Fruit fly (Drosophila melanogaster) whole organism, embryonic: Measurements from ENCODE around the gene His3.3B.

Experiments
- CG1024 ChIP-seq: fragments of 200-800 bp; sonication (Bioruptor generic); IDR thresholded peaks from 2 replicates; pipeline ENCODE4 v1.3.6; 2022; ENCODE audit warnings: missing biosample characterization, missing genetic modification characterization
- CG10321 ChIP-seq: fragments of 200-800 bp; sonication (Bioruptor generic); IDR thresholded peaks from 2 replicates; pipeline ENCODE4 v1.3.6; 2022; ENCODE audit warnings: missing biosample characterization, missing genetic modification characterization
- CG10431 ChIP-seq: fragments of 200-800 bp; sonication (Bioruptor generic); optimal IDR thresholded peaks from 3 replicates; lab custom pipeline; 2018; ENCODE audit warnings: missing biosample characterization, mild to moderate bottlenecking, missing genetic modification characterization
- CG11560 ChIP-seq: fragments of 200-800 bp; sonication (Bioruptor generic); IDR thresholded peaks from 3 replicates; pipeline ENCODE4 v1.3.6; 2022; ENCODE audit warnings: missing biosample characterization, missing genetic modification characterization
- CG12104 ChIP-seq: fragments of 200-800 bp; sonication (Bioruptor generic); optimal IDR thresholded peaks from 3 replicates; lab custom pipeline; 2016; ENCODE audit warnings: missing biosample characterization, missing genetic modification characterization
- CG12391 ChIP-seq: fragments of 200-800 bp; sonication (Bioruptor generic); optimal IDR thresholded peaks from 3 replicates; lab custom pipeline; 2018; ENCODE audit warnings: missing biosample characterization, mild to moderate bottlenecking, missing genetic modification characterization, moderate library complexity
- CG12769 ChIP-seq: fragments of 200-800 bp; sonication (Bioruptor generic); optimal IDR thresholded peaks from 2 replicates; lab custom pipeline; 2019; ENCODE audit warnings: missing biosample characterization, mild to moderate bottlenecking, missing genetic modification characterization, moderate library complexity
- CG12942 ChIP-seq: fragments of 200-800 bp; sonication (Bioruptor generic); optimal IDR thresholded peaks from 3 replicates; lab custom pipeline; 2016; ENCODE audit warnings: missing biosample characterization, missing genetic modification characterization
- CG13123 ChIP-seq: fragments of 200-800 bp; sonication (Bioruptor generic); optimal IDR thresholded peaks from 2 replicates; lab custom pipeline; 2016; ENCODE audit warnings: missing biosample characterization, missing genetic modification characterization
- CG13296 ChIP-seq: fragments of 200-800 bp; sonication (Bioruptor generic); optimal IDR thresholded peaks from 3 replicates; lab custom pipeline; 2018; ENCODE audit warnings: missing biosample characterization, mild to moderate bottlenecking, missing genetic modification characterization
- CG1602 ChIP-seq: fragments of 200-800 bp; sonication (Bioruptor generic); optimal IDR thresholded peaks from 3 replicates; lab custom pipeline; 2016; ENCODE audit warnings: missing biosample characterization, missing genetic modification characterization
- CG16779 ChIP-seq: fragments of 200-800 bp; sonication (Bioruptor generic); IDR thresholded peaks from 2 replicates; pipeline ENCODE4 v1.3.6; 2022; ENCODE audit warnings: missing biosample characterization, missing genetic modification characterization
- CG17912 ChIP-seq: fragments of 200-800 bp; sonication (Bioruptor generic); optimal IDR thresholded peaks from 2 replicates; lab custom pipeline; 2018; ENCODE audit warnings: missing biosample characterization, mild to moderate bottlenecking, missing genetic modification characterization
- CG18619 ChIP-seq: fragments of 200-800 bp; sonication (Bioruptor generic); optimal IDR thresholded peaks from 3 replicates; lab custom pipeline; 2017; ENCODE audit warnings: missing biosample characterization, mild to moderate bottlenecking, missing genetic modification characterization
- CG2116 ChIP-seq: fragments of 200-800 bp; sonication (Bioruptor generic); optimal IDR thresholded peaks from 3 replicates; lab custom pipeline; 2018; ENCODE audit warnings: missing biosample characterization, mild to moderate bottlenecking, missing genetic modification characterization
- CG2712 ChIP-seq: fragments of 200-800 bp; optimal IDR thresholded peaks from 3 replicates; lab custom pipeline; 2019; ENCODE audit warnings: missing biosample characterization, mild to moderate bottlenecking, missing genetic modification characterization, moderate library complexity
- CG2875 ChIP-seq: fragments of 200-800 bp; sonication (Bioruptor generic); optimal IDR thresholded peaks from 2 replicates; lab custom pipeline; 2017; ENCODE audit warnings: missing biosample characterization, mild to moderate bottlenecking, missing genetic modification characterization, missing genetic modification reagents
- CG3995 ChIP-seq: fragments of 200-800 bp; sonication (Bioruptor generic); optimal IDR thresholded peaks from 3 replicates; lab custom pipeline; 2016; ENCODE audit warnings: missing biosample characterization, missing genetic modification characterization
- CG4617 ChIP-seq: fragments of 200-800 bp; sonication (Bioruptor generic); optimal IDR thresholded peaks from 3 replicates; lab custom pipeline; 2016; ENCODE audit warnings: missing biosample characterization, missing genetic modification characterization, borderline replicate concordance
- CG6654 ChIP-seq: fragments of 200-800 bp; sonication (Bioruptor generic); optimal IDR thresholded peaks from 2 replicates; lab custom pipeline; 2017; ENCODE audit warnings: missing biosample characterization, mild to moderate bottlenecking, missing genetic modification characterization
- CG6689 ChIP-seq: fragments of 200-800 bp; sonication (Bioruptor generic); IDR thresholded peaks from 2 replicates; pipeline ENCODE4 v1.3.6; 2022; ENCODE audit warnings: missing biosample characterization, missing genetic modification characterization
- CG6854 ChIP-seq: fragments of 200-800 bp; sonication (Bioruptor generic); optimal IDR thresholded peaks from 3 replicates; lab custom pipeline; 2017; ENCODE audit warnings: missing biosample characterization, mild to moderate bottlenecking, missing genetic modification characterization
- CG9797 ChIP-seq: fragments of 200-800 bp; sonication (Bioruptor generic); optimal IDR thresholded peaks from 3 replicates; lab custom pipeline; 2018; ENCODE audit warnings: missing biosample characterization, mild to moderate bottlenecking, missing genetic modification characterization
- CkIIα-i1 ChIP-seq: fragments of 200-800 bp; sonication (Bioruptor generic); IDR thresholded peaks from 2 replicates; pipeline ENCODE4 v1.3.6; 2022; ENCODE audit warnings: missing biosample characterization, missing genetic modification characterization
- Dip3 ChIP-seq: fragments of 200-800 bp; sonication (Bioruptor generic); optimal IDR thresholded peaks from 3 replicates; lab custom pipeline; 2016; ENCODE audit warnings: missing biosample characterization, missing genetic modification characterization
- Fer1 ChIP-seq: fragments of 200-800 bp; sonication (Bioruptor generic); optimal IDR thresholded peaks from 2 replicates; lab custom pipeline; 2017; ENCODE audit warnings: missing biosample characterization, mild to moderate bottlenecking, missing genetic modification characterization
- H15 ChIP-seq: fragments of 200-800 bp; sonication (Bioruptor generic); IDR thresholded peaks from 3 replicates; pipeline ENCODE4 v1.3.6; 2022; ENCODE audit warnings: missing biosample characterization, missing genetic modification characterization
- H2.0 ChIP-seq: fragments of 200-800 bp; sonication (Bioruptor generic); IDR thresholded peaks from 2 replicates; pipeline ENCODE4 v1.3.6; 2022; ENCODE audit warnings: missing biosample characterization, missing genetic modification characterization
- Hmx ChIP-seq: fragments of 200-800 bp; sonication (Bioruptor generic); optimal IDR thresholded peaks from 2 replicates; lab custom pipeline; 2016; ENCODE audit warnings: missing biosample characterization, missing genetic modification characterization
- Hr51 ChIP-seq, 2 experiments: fragments of 200-800 bp; sonication (Bioruptor generic); optimal IDR thresholded peaks; 2 replicates in 1 of 2; 3 replicates in 1 of 2; lab custom pipeline; 2016 to 2018; ENCODE audit warnings: missing biosample characterization in 2 of 2, missing genetic modification characterization in 2 of 2, mild to moderate bottlenecking in 1 of 2, moderate library complexity in 1 of 2
- Mrtf ChIP-seq: fragments of 200-800 bp; sonication (Bioruptor generic); IDR thresholded peaks from 3 replicates; pipeline ENCODE4 v1.3.6; 2022; ENCODE audit warnings: missing biosample characterization, missing genetic modification characterization
- Neu2 ChIP-seq: fragments of 200-800 bp; sonication (Bioruptor generic); optimal IDR thresholded peaks from 3 replicates; lab custom pipeline; 2016; ENCODE audit warnings: missing biosample characterization, missing genetic modification characterization, borderline replicate concordance
- Nf-YA ChIP-seq: fragments of 200-800 bp; sonication (Bioruptor generic); IDR thresholded peaks from 2 replicates; pipeline ENCODE4 v1.3.6; 2022; ENCODE audit warnings: missing biosample characterization, missing genetic modification characterization
- Pdp1 ChIP-seq, 2 experiments: fragments of 200-800 bp; sonication (Bioruptor generic); optimal IDR thresholded peaks; 3 replicates each; lab custom pipeline; 2016; ENCODE audit warnings: missing biosample characterization in 2 of 2, missing genetic modification characterization in 2 of 2, mild to moderate bottlenecking in 1 of 2, moderate library complexity in 1 of 2
- Scr ChIP-seq: fragments of 200-800 bp; sonication (Bioruptor generic); IDR thresholded peaks from 2 replicates; pipeline ENCODE4 v1.3.6; 2022; ENCODE audit warnings: missing biosample characterization, missing genetic modification characterization; ENCODE audit not compliant: partially characterized antibody
- Sry-β ChIP-seq: fragments of 200-800 bp; sonication (Bioruptor generic); optimal IDR thresholded peaks from 2 replicates; lab custom pipeline; 2018; ENCODE audit warnings: missing biosample characterization, mild to moderate bottlenecking, missing genetic modification characterization, moderate library complexity
- Sry-δ ChIP-seq: fragments of 200-800 bp; sonication (Bioruptor generic); optimal IDR thresholded peaks from 2 replicates; lab custom pipeline; 2016; ENCODE audit warnings: missing biosample characterization, missing genetic modification characterization
- Xrp1 ChIP-seq: fragments of 200-800 bp; sonication (Bioruptor generic); IDR thresholded peaks from 2 replicates; pipeline ENCODE4 v1.3.6; 2022; ENCODE audit warnings: missing biosample characterization, missing genetic modification characterization
- ci ChIP-seq: fragments of 200-800 bp; sonication (Bioruptor generic); IDR thresholded peaks from 3 replicates; pipeline ENCODE4 v1.3.6; 2022; ENCODE audit warnings: missing biosample characterization, missing genetic modification characterization
- ems ChIP-seq: fragments of 200-800 bp; sonication (Bioruptor generic); optimal IDR thresholded peaks from 3 replicates; lab custom pipeline; 2016; ENCODE audit warnings: missing biosample characterization, missing genetic modification characterization
- en ChIP-seq: fragments of 200-800 bp; sonication (Bioruptor generic); optimal IDR thresholded peaks from 2 replicates; lab custom pipeline; 2016; ENCODE audit warnings: missing biosample characterization, missing genetic modification characterization
- insv ChIP-seq, 2 experiments: fragments of 200-800 bp; sonication (Bioruptor generic); optimal IDR thresholded peaks; 3 replicates each; lab custom pipeline; 2016 to 2018; ENCODE audit warnings: missing biosample characterization in 2 of 2, missing genetic modification characterization in 2 of 2
- ken ChIP-seq: fragments of 200-800 bp; sonication (Bioruptor generic); IDR thresholded peaks from 3 replicates; pipeline ENCODE4 v1.3.6; 2022; ENCODE audit warnings: missing biosample characterization, missing genetic modification characterization
- otp ChIP-seq: fragments of 200-800 bp; sonication (Bioruptor generic); IDR thresholded peaks from 3 replicates; pipeline ENCODE4, ENCODE4 v1.3.6; 2022; ENCODE audit warnings: missing biosample characterization, missing genetic modification characterization
- pb ChIP-seq: fragments of 200-800 bp; sonication (Bioruptor generic); optimal IDR thresholded peaks from 3 replicates; lab custom pipeline; 2016; ENCODE audit warnings: missing biosample characterization, missing genetic modification characterization
- row ChIP-seq: fragments of 200-800 bp; sonication (Bioruptor generic); IDR thresholded peaks from 3 replicates; pipeline ENCODE4 v1.3.6; 2022; ENCODE audit warnings: missing biosample characterization, missing genetic modification characterization
- run ChIP-seq: fragments of 200-800 bp; sonication (Bioruptor generic); optimal IDR thresholded peaks from 3 replicates; lab custom pipeline; 2018; ENCODE audit warnings: missing biosample characterization, mild to moderate bottlenecking, missing genetic modification characterization
- sd ChIP-seq: fragments of 200-800 bp; sonication (Bioruptor generic); optimal IDR thresholded peaks from 3 replicates; lab custom pipeline; 2018; ENCODE audit warnings: missing biosample characterization, mild to moderate bottlenecking, missing genetic modification characterization, moderate library complexity
- sens-2 ChIP-seq: fragments of 200-800 bp; sonication (Bioruptor generic); IDR thresholded peaks from 2 replicates; pipeline ENCODE4 v1.3.6; 2022; ENCODE audit warnings: missing biosample characterization, missing genetic modification characterization
- sqz ChIP-seq: fragments of 200-800 bp; sonication (Bioruptor generic); optimal IDR thresholded peaks from 3 replicates; lab custom pipeline; 2018; ENCODE audit warnings: missing biosample characterization, mild to moderate bottlenecking, missing genetic modification characterization
- trem ChIP-seq: fragments of 200-800 bp; optimal IDR thresholded peaks from 3 replicates; lab custom pipeline; 2019; ENCODE audit warnings: missing biosample characterization, mild to moderate bottlenecking, missing genetic modification characterization, moderate library complexity
- wor ChIP-seq: fragments of 200-800 bp; sonication (Bioruptor generic); IDR thresholded peaks from 2 replicates; pipeline ENCODE4 v1.3.6; 2022; ENCODE audit warnings: missing biosample characterization, missing genetic modification characterization
- zen2 ChIP-seq: fragments of 200-800 bp; sonication (Bioruptor generic); IDR thresholded peaks from 3 replicates; pipeline ENCODE4 v1.3.6; 2022; ENCODE audit warnings: missing biosample characterization, missing genetic modification characterization; ENCODE audit not compliant: partially characterized antibody

His3.3B gene

DNA sequence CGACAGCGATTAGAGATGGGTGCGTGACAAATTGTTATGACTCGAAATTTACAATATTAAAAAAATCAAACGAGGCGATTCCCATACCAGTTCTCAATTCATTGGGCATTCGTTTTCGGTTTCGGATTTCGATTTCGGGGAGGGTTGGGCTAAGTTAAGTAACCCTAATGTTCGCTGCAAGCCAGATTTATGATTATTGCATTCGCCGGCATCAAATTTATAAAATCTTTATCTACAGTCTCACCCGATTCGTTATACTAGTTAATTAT is 28.5 kb downstream of the His3.3B start (continued):
- TF ChIP-seq H2.0 (GFP tag; lab: Robert Waterston, UW) (no peak), CG13123 (GFP tag; lab: Kevin White, UChicago) (no peak), zen2 (GFP tag; lab: Robert Waterston, UW) (no peak), CG12391 (tag; lab: Kevin White, UChicago) (no peak), ems (GFP tag; lab: Kevin White, UChicago) (no peak), Scr (GFP tag; lab: Robert Waterston, UW) (0 out of 2 replicates have a peak, but pooled peaks have one; percentile 38), CG6689 (GFP tag; lab: Robert Waterston, UW) (no peak), CG12104 (GFP tag; lab: Kevin White, UChicago) (no peak), Fer1 (GFP tag; lab: Kevin White, UChicago) (no peak), CG17912 (GFP tag; lab: Kevin White, UChicago) (no peak), otp (GFP tag; lab: Robert Waterston, UW) (no peak), sqz (GFP tag; lab: Kevin White, UChicago) (peak; percentile 13), Sry-β (GFP tag; lab: Kevin White, UChicago) (no peak), sd (tag; lab: Kevin White, UChicago) (no peak), pb (GFP tag; lab: Kevin White, UChicago) (no peak), insv (GFP tag; optimal IDR thresholded peaks at IDR 0.05; lab: Kevin White, UChicago) (no peak), Sry-δ (peak; percentile 47), Dip3 (GFP tag; lab: Kevin White, UChicago) (no peak), H15 (GFP tag; lab: Robert Waterston, UW) (no peak), CG9797 (GFP tag; lab: Kevin White, UChicago) (no peak), sens-2 (GFP tag; lab: Robert Waterston, UW) (no peak), CG12942 (GFP tag; lab: Kevin White, UChicago) (no peak), wor (GFP tag; lab: Robert Waterston, UW) (no peak), CG1024 (GFP tag; lab: Robert Waterston, UW) (no peak), CG2116 (GFP tag; lab: Kevin White, UChicago) (no peak), ci (GFP tag; lab: Robert Waterston, UW) (0 out of 3 replicates have a peak, but pooled peaks have one; percentile 44), CG18619 (no peak), CG13296 (GFP tag; lab: Kevin White, UChicago) (no peak), CG12769 (tag; lab: Kevin White, UChicago) (no peak), Nf-YA (GFP tag; lab: Robert Waterston, UW) (no peak), CG6854 (GFP tag; lab: Kevin White, UChicago) (no peak), row (GFP tag; lab: Robert Waterston, UW) (peak; percentile 38; the same call in 2 of the 3 replicates), CG1602 (no peak), CG10321 (no peak), CkIIα-i1 (GFP tag; lab: Robert Waterston, UW) (no peak), CG6654 (GFP tag; lab: Kevin White, UChicago) (no peak), CG16779 (GFP tag; lab: Robert Waterston, UW) (no peak), CG2875 (GFP tag; lab: Kevin White, UChicago) (no peak), Xrp1 (GFP tag; lab: Robert Waterston, UW) (no peak), Neu2 (GFP tag; lab: Kevin White, UChicago) (no peak), CG11560 (no peak), run (tag; lab: Kevin White, UChicago) (no peak), Hr51 (GFP tag; optimal IDR thresholded peaks at IDR 0.05; lab: Kevin White, UChicago) (no peak), ken (GFP tag; lab: Robert Waterston, UW) (no peak), CG2712 (tag; lab: Kevin White, UChicago) (no peak), Pdp1 (GFP tag; optimal IDR thresholded peaks at IDR 0.05; lab: Kevin White, UChicago) (no peak), CG4617 (GFP tag; lab: Kevin White, UChicago) (no peak), CG3995 (GFP tag; lab: Kevin White, UChicago) (no peak), en (no peak), Hmx (GFP tag; lab: Kevin White, UChicago) (no peak), CG10431 (GFP tag; lab: Kevin White, UChicago) (no peak), Mrtf (GFP tag; lab: Robert Waterston, UW) (no peak), trem (tag; lab: Kevin White, UChicago) (no peak)
